Worm (Caenorhabditis elegans) whole organism, L1 larva: Measurements from ENCODE around the gene C18H2.5.
A peak's percentile ranks its signal among the peaks of the same experiment; 100 is the strongest.

Experiments
- C04F5.9 ChIP-seq: sonication (generic microtip); optimal IDR thresholded peaks from 2 replicates; lab custom pipeline; 2016; ENCODE audit warnings: missing genetic modification characterization, missing compliant biosample characterization
- aly-2 ChIP-seq: fragments of 150-350 bp; optimal IDR thresholded peaks from 2 replicates; lab custom pipeline; 2014; ENCODE audit warnings: missing biosample characterization, missing genetic modification characterization
- efl-1 ChIP-seq, 4 experiments: fragments of 150-350 bp; optimal IDR thresholded peaks in 3 of 4; peaks in 1 of 4; 1 replicate in 1 of 4; 2 replicates in 3 of 4; lab custom pipeline; 2014; ENCODE audit warnings: missing biosample characterization in 2 of 4, missing genetic modification characterization in 2 of 4, missing genetic modification reagents in 2 of 4
- unc-30 ChIP-seq: sonication (generic microtip); optimal IDR thresholded peaks from 2 replicates; lab custom pipeline; 2017; ENCODE audit warnings: missing biosample characterization, missing genetic modification characterization
- unc-86 ChIP-seq: sonication (generic microtip); optimal IDR thresholded peaks from 2 replicates; lab custom pipeline; 2016; ENCODE audit warnings: missing genetic modification characterization, missing compliant biosample characterization

- TF ChIP-seq C04F5.9 (tag; lab: Kevin White, UChicago) = no peak
- no peak for TF ChIP-seq unc-86
- TF ChIP-seq unc-30 (tag; lab: Kevin White, UChicago) = no peak
- TF ChIP-seq aly-2 (tag; lab: Kevin White, UChicago) = no peak
- TF ChIP-seq efl-1 (optimal IDR thresholded peaks at IDR 0.05; lab: Kevin White, UChicago) = no peak
- TF ChIP-seq efl-1 (GFP tag; optimal IDR thresholded peaks at IDR 0.05 in 1 of 2; lab: Kevin White, UChicago) = peak in 1 of 2 experiments; percentile 84
Measured at ce11 chrIII:7665928-7666327, 28.2 kb downstream of the C18H2.5 start.
